Worm (Caenorhabditis elegans): Measurements from ENCODE around the gene Y55F3AR.2.

Gene Y55F3AR.2

ce11 chrIV:1093870-1094564 lies at the start of gene Y55F3AR.2, which contains the start of gene cct-8 (continued):
- TF ChIP-seq dmd-9 (GFP tag; IDR thresholded peaks at IDR 0.05) (peak; percentile 98), ces-1 (GFP tag; optimal IDR thresholded peaks at IDR 0.05) (peak; percentile 45), lin-1 (GFP tag; IDR thresholded peaks at IDR 0.05) (peak; percentile 92), F26F4.8 (GFP tag; conservative IDR thresholded peaks at IDR 0.05) (no peak), fos-1 (tag; optimal IDR thresholded peaks at IDR 0.05) (peak; percentile 23), attf-4 (tag; optimal IDR thresholded peaks at IDR 0.05) (no peak), ZK337.2 (GFP tag; IDR thresholded peaks at IDR 0.05) (peak; percentile 90), set-16 (GFP tag; IDR thresholded peaks at IDR 0.05) (peak; percentile 69), spr-3 (GFP tag; optimal IDR thresholded peaks at IDR 0.05) (peak; percentile 99), lim-7 (GFP tag; IDR thresholded peaks at IDR 0.05) (peak; percentile 55; the same call in 1 of the 2 replicates), nhr-48 (tag; optimal IDR thresholded peaks at IDR 0.05) (peak; percentile 89), lin-13 (GFP tag; optimal IDR thresholded peaks at IDR 0.05) (peak; percentile 95), daf-12 (tag; optimal IDR thresholded peaks at IDR 0.05) (no peak), egl-27 (tag; optimal IDR thresholded peaks at IDR 0.05) (no peak), duxl-1 (tag; optimal IDR thresholded peaks at IDR 0.05; ENCODE audit: poor library complexity) (peak; percentile 96), Y5F2A.4 (GFP tag; optimal IDR thresholded peaks at IDR 0.05) (peak; percentile 86), ZK546.5 (tag; optimal IDR thresholded peaks at IDR 0.05) (peak; percentile 15 to 67), F37D6.2 (tag; optimal IDR thresholded peaks at IDR 0.05) (peak; percentile 94), ztf-7 (tag; optimal IDR thresholded peaks at IDR 0.05) (peak; percentile 91), nhr-11 (tag; optimal IDR thresholded peaks at IDR 0.05) (peak; percentile 89), madf-5 (GFP tag; IDR thresholded peaks at IDR 0.05) (0 out of 4 replicates have a peak, but pooled peaks of 1 of the 2 experiments have one; percentile 72), php-3 (GFP tag; IDR thresholded peaks at IDR 0.05) (peak; percentile 99), ctbp-1 (GFP tag; IDR thresholded peaks at IDR 0.05) (peak; percentile 97), skn-1 (tag; optimal IDR thresholded peaks at IDR 0.05) (no peak), vab-7 (GFP tag; IDR thresholded peaks at IDR 0.05) (peak; percentile 92), arid-1 (GFP tag; conservative IDR thresholded peaks at IDR 0.05) (peak; percentile 98), F49E8.2 (tag; optimal IDR thresholded peaks at IDR 0.05; ENCODE audit: borderline replicate concordance) (peak; percentile 95), spr-1 (tag; optimal IDR thresholded peaks at IDR 0.05) (peak; percentile 95), fkh-10 (GFP tag; optimal IDR thresholded peaks at IDR 0.05) (peak; percentile 98), cey-2 (tag; optimal IDR thresholded peaks at IDR 0.05; ENCODE audit: borderline replicate concordance, insufficient read depth) (peak; percentile 63), rbr-2 (tag; optimal IDR thresholded peaks at IDR 0.05) (peak; percentile 97), saeg-2 (GFP tag; IDR thresholded peaks at IDR 0.05) (peak; percentile 97), hmg-1.1 (GFP tag; IDR thresholded peaks at IDR 0.05) (peak; percentile 99), mdt-29 (GFP tag; IDR thresholded peaks at IDR 0.05) (peak; percentile 98), lin-39 (tag; optimal IDR thresholded peaks at IDR 0.05) (peak; percentile 82), jun-1 (tag; optimal IDR thresholded peaks at IDR 0.05) (peak; percentile 92), lir-3 (tag; optimal IDR thresholded peaks at IDR 0.05) (peak; percentile 14), aha-1 (tag) (peak; percentile 83), mes-2 (tag; optimal IDR thresholded peaks at IDR 0.05; ENCODE audit: poor library complexity, severe bottlenecking) (peak; percentile 94), mxl-3 (GFP tag; optimal IDR thresholded peaks at IDR 0.05) (peak; percentile 72), ztf-11 (tag; optimal IDR thresholded peaks at IDR 0.05) (no peak), ama-1 (optimal IDR thresholded peaks at IDR 0.05) (peak; percentile 86), zfp-3 (GFP tag; conservative IDR thresholded peaks at IDR 0.05) (peak; percentile 99), ceh-62 (tag; optimal IDR thresholded peaks at IDR 0.05) (no peak), madf-9 (GFP tag; conservative IDR thresholded peaks at IDR 0.05) (peak; percentile 96), nhr-28 (tag; optimal IDR thresholded peaks at IDR 0.05) (peak; percentile 79), mep-1 (tag; optimal IDR thresholded peaks at IDR 0.05) (peak; percentile 99), zip-11 (GFP tag; IDR thresholded peaks at IDR 0.05) (peak; percentile 56; the same call in 1 of the 2 replicates), daf-19 (GFP tag; conservative IDR thresholded peaks at IDR 0.05) (peak; percentile 91), ceh-28 (tag; optimal IDR thresholded peaks at IDR 0.05) (no peak)
